Worm (Caenorhabditis elegans) whole organism, early embryonic: ENCODE results near the gene emb-30.

ENCODE experiments used
- B0310.2 ChIP-seq: sonication (generic microtip); optimal IDR thresholded peaks from 2 replicates; lab custom pipeline; 2016; ENCODE audit warnings: mild to moderate bottlenecking, missing genetic modification characterization, missing compliant biosample characterization
- F13C5.2 ChIP-seq: sonication (generic microtip); optimal IDR thresholded peaks from 2 replicates; lab custom pipeline; 2017; ENCODE audit warnings: mild to moderate bottlenecking, missing genetic modification characterization, inconsistent platforms, missing compliant biosample characterization
- aly-1 ChIP-seq: sonication (generic microtip); optimal IDR thresholded peaks from 2 replicates; lab custom pipeline; 2016; ENCODE audit warnings: missing genetic modification characterization, missing compliant biosample characterization
- ama-1 ChIP-seq: fragments of 150-350 bp; optimal IDR thresholded peaks from 2 replicates; lab custom pipeline; 2014
- ceh-13 ChIP-seq: fragments of 200-800 bp; sonication (Bioruptor generic); optimal IDR thresholded peaks from 2 replicates; lab custom pipeline; 2018; ENCODE audit warnings: mild to moderate bottlenecking, missing genetic modification characterization, missing compliant biosample characterization
- ceh-36 ChIP-seq: sonication (generic microtip); optimal IDR thresholded peaks from 2 replicates; lab custom pipeline; 2016; ENCODE audit warnings: missing genetic modification characterization, inconsistent platforms, missing compliant biosample characterization
- ets-7 ChIP-seq: sonication (generic microtip); optimal IDR thresholded peaks from 2 replicates; lab custom pipeline; 2016; ENCODE audit warnings: missing genotype, missing genetic modification characterization, missing compliant biosample characterization
- flt-1 ChIP-seq: fragments of 200-800 bp; sonication (Bioruptor generic); IDR thresholded peaks from 2 replicates; pipeline ENCODE4 v1.3.6; 2022; ENCODE audit warnings: missing genetic modification characterization, missing compliant biosample characterization
- hmbx-1 ChIP-seq: sonication (generic microtip); optimal IDR thresholded peaks from 2 replicates; lab custom pipeline; 2016; ENCODE audit warnings: mild to moderate bottlenecking, missing genetic modification characterization, missing compliant biosample characterization
- hmg-4 ChIP-seq: fragments of 200-800 bp; sonication (Bioruptor generic); optimal IDR thresholded peaks from 2 replicates; lab custom pipeline; 2018; ENCODE audit warnings: mild to moderate bottlenecking, missing genetic modification characterization, missing compliant biosample characterization
- hnd-1 ChIP-seq: sonication (generic microtip); optimal IDR thresholded peaks from 2 replicates; lab custom pipeline; 2016; ENCODE audit warnings: missing genetic modification characterization, missing compliant biosample characterization
- pes-1 ChIP-seq: fragments of 200-800 bp; sonication (Bioruptor generic); IDR thresholded peaks from 2 replicates; pipeline ENCODE4 v1.3.6; 2022; ENCODE audit warnings: missing genetic modification reagents, missing genetic modification characterization, missing compliant biosample characterization
- scrt-1 ChIP-seq: fragments of 200-800 bp; sonication (Bioruptor generic); IDR thresholded peaks from 2 replicates; pipeline ENCODE4 v1.3.6; 2022; ENCODE audit warnings: missing genetic modification characterization, missing compliant biosample characterization
- sea-1 ChIP-seq: fragments of 200-800 bp; sonication (Bioruptor generic); conservative IDR thresholded peaks from 2 replicates; pipeline ENCODE4 v1.3.6; 2022; ENCODE audit warnings: missing genetic modification characterization, missing compliant biosample characterization
- tbx-11 ChIP-seq: fragments of 200-800 bp; sonication (Bioruptor generic); IDR thresholded peaks from 2 replicates; pipeline ENCODE4 v1.3.6; 2022; ENCODE audit warnings: missing genetic modification characterization, missing compliant biosample characterization
- tbx-37 ChIP-seq: fragments of 200-800 bp; sonication (Bioruptor generic); conservative IDR thresholded peaks from 2 replicates; pipeline ENCODE4 v1.3.6; 2022; ENCODE audit warnings: missing genetic modification reagents, missing genetic modification characterization, missing compliant biosample characterization
- tra-4 ChIP-seq: sonication (generic microtip); optimal IDR thresholded peaks from 2 replicates; lab custom pipeline; 2017; ENCODE audit warnings: missing genetic modification characterization, missing compliant biosample characterization

The emb-30 gene

ce11 chrIII:9401036-9401435, 40.2 kb downstream of the emb-30 start, which contains the start of gene nlp-48:
nlp-48 (minus strand) TSS chrIII:9401136.
- TF ChIP-seq tbx-37 (no peak), F13C5.2 (tag; lab: Kevin White, UChicago) (no peak), tra-4 (tag; lab: Kevin White, UChicago) (no peak), B0310.2 (no peak), ets-7 (tag; lab: Kevin White, UChicago) (no peak), flt-1 (GFP tag; lab: Robert Waterston, UW) (no peak), pes-1 (GFP tag; lab: Robert Waterston, UW) (no peak), sea-1 (GFP tag; lab: Robert Waterston, UW) (no peak), ama-1 (lab: Kevin White, UChicago) (no peak), hmbx-1 (tag; lab: Kevin White, UChicago) (no peak), ceh-36 (no peak), ceh-13 (GFP tag; lab: Kevin White, UChicago) (no peak), aly-1 (no peak), hnd-1 (tag; lab: Kevin White, UChicago) (no peak)

- no peak for TF ChIP-seq pes-1 (GFP tag; lab: Robert Waterston, UW)
- TF ChIP-seq tra-4 (tag; lab: Kevin White, UChicago): no peak
- no peak for TF ChIP-seq ama-1 (lab: Kevin White, UChicago)
- TF ChIP-seq flt-1 (GFP tag; lab: Robert Waterston, UW): no peak
These were observed 48.0 kb downstream of the emb-30 start, which contains the start of the genes gpr-2 and rgr-1 for ce11 chrIII:9393114-9393780. gpr-2 (minus strand) TSS chrIII:9393164. rgr-1 (plus strand) TSS chrIII:9393730.

DNA sequence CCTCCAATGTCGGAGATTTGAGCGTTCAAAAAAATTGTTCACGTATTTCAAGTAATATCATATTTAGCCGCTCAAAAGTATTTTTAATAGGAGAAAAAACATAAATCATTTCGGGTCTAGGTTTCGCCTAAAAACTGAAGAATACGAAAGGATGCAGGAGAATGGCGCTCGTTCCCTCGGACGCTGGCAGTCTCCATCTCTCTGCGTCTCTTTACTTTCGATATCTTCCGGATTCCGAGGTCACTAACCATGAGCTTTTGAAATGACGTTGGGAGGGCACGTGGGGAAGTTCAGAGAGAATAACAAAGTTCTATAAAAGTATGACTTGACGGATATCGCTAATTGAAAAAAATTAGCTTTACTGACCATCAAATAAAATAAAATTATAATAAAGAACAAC, 50.3 kb downstream of the emb-30 start:
- TF ChIP-seq ceh-13 (GFP tag; lab: Kevin White, UChicago) (no peak), B0310.2 (no peak)

- no peak for TF ChIP-seq tra-4 (tag; lab: Kevin White, UChicago)
- no peak for TF ChIP-seq tbx-37
- no peak for TF ChIP-seq tbx-11 (GFP tag; lab: Robert Waterston, UW)
- TF ChIP-seq hnd-1 (tag; lab: Kevin White, UChicago): no peak
- no peak for TF ChIP-seq F13C5.2 (tag; lab: Kevin White, UChicago)
- TF ChIP-seq ceh-13 (GFP tag; lab: Kevin White, UChicago): no peak
- no peak for TF ChIP-seq aly-1
- TF ChIP-seq scrt-1 (GFP tag; lab: Robert Waterston, UW): no peak
- TF ChIP-seq pes-1 (GFP tag; lab: Robert Waterston, UW): no peak
- TF ChIP-seq ets-7 (tag; lab: Kevin White, UChicago): no peak
- TF ChIP-seq ama-1 (lab: Kevin White, UChicago): no peak
- TF ChIP-seq flt-1 (GFP tag; lab: Robert Waterston, UW): no peak
- TF ChIP-seq sea-1 (GFP tag; lab: Robert Waterston, UW): no peak
- TF ChIP-seq ceh-36: no peak
- no peak for TF ChIP-seq hmg-4 (GFP tag; lab: Kevin White, UChicago)
These were observed 51.3 kb downstream of the emb-30 start, which contains the start of gene slc-17.2 for ce11 chrIII:9390007-9390406. slc-17.2 (minus strand) TSS chrIII:9390107.

DNA sequence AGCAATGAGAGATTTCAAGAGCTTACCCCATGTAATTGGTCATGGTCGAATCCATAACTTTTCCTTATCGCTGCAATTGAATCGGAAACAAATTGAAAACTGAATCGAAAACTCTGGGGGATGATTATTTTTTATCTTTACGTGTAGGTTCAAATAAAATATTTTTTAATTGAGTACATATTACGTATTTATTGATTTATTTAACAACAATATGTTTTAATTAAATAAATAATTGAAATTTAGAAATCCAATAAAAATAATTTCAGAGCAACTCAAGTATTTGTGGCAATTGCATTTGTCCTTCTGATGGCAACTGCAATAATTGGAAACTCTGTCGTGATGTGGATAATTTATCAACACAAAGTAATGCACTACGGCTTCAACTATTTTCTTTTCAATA, 55.7 kb downstream of the emb-30 start, which contains the start of gene C38C10.3:
C38C10.3 (minus strand) TSS at position 101 of the 400 bp plus-strand sequence.
- TF ChIP-seq tbx-37 (no peak), hmg-4 (GFP tag; lab: Kevin White, UChicago) (no peak), B0310.2 (no peak), pes-1 (GFP tag; lab: Robert Waterston, UW) (no peak), tbx-11 (GFP tag; lab: Robert Waterston, UW) (no peak), scrt-1 (GFP tag; lab: Robert Waterston, UW) (no peak), ets-7 (tag; lab: Kevin White, UChicago) (no peak), ama-1 (lab: Kevin White, UChicago) (no peak), hmbx-1 (tag; lab: Kevin White, UChicago) (no peak), sea-1 (GFP tag; lab: Robert Waterston, UW) (no peak), tra-4 (tag; lab: Kevin White, UChicago) (no peak), aly-1 (no peak), ceh-36 (no peak), ceh-13 (GFP tag; lab: Kevin White, UChicago) (no peak), hnd-1 (tag; lab: Kevin White, UChicago) (no peak), F13C5.2 (tag; lab: Kevin White, UChicago) (no peak), flt-1 (GFP tag; lab: Robert Waterston, UW) (no peak)
